Fruit fly (Drosophila melanogaster) whole organism, embryonic: Measurements from ENCODE around the gene CG16779.

Experiments
- B-H2 ChIP-seq: fragments of 200-800 bp; sonication (Bioruptor generic); optimal IDR thresholded peaks from 2 replicates; lab custom pipeline; 2018; ENCODE audit warnings: missing biosample characterization, mild to moderate bottlenecking, missing genetic modification characterization
- CG1233 ChIP-seq: fragments of 200-800 bp; sonication (Bioruptor generic); optimal IDR thresholded peaks from 4 replicates; lab custom pipeline; 2018; ENCODE audit warnings: missing biosample characterization, mild to moderate bottlenecking, missing genetic modification characterization
- CG13775 ChIP-seq: fragments of 200-800 bp; sonication (Bioruptor generic); optimal IDR thresholded peaks from 3 replicates; lab custom pipeline; 2017; ENCODE audit warnings: missing biosample characterization, mild to moderate bottlenecking, missing genetic modification characterization
- CG14860 ChIP-seq: fragments of 200-800 bp; sonication (Bioruptor generic); IDR thresholded peaks from 3 replicates; pipeline ENCODE4 v1.3.6; 2022; ENCODE audit warnings: missing biosample characterization, missing genetic modification characterization; ENCODE audit not compliant: partially characterized antibody
- CG1603 ChIP-seq: fragments of 200-800 bp; sonication (Bioruptor generic); optimal IDR thresholded peaks from 2 replicates; lab custom pipeline; 2019; ENCODE audit warnings: missing biosample characterization, mild to moderate bottlenecking, missing genetic modification characterization, moderate library complexity
- CG17385 ChIP-seq: fragments of 200-800 bp; sonication (Bioruptor generic); optimal IDR thresholded peaks from 3 replicates; lab custom pipeline; 2018; ENCODE audit warnings: missing biosample characterization, mild to moderate bottlenecking, missing genetic modification characterization
- CG2120 ChIP-seq: fragments of 200-800 bp; sonication (Bioruptor generic); optimal IDR thresholded peaks from 3 replicates; lab custom pipeline; 2016; ENCODE audit warnings: missing biosample characterization, missing genetic modification characterization
- CG2199 ChIP-seq: fragments of 200-800 bp; sonication (Bioruptor generic); IDR thresholded peaks from 3 replicates; pipeline ENCODE4 v1.3.6; 2022; ENCODE audit warnings: missing biosample characterization, missing genetic modification characterization
- CG34376 ChIP-seq: fragments of 200-800 bp; sonication (Bioruptor generic); optimal IDR thresholded peaks from 2 replicates; lab custom pipeline; 2018; ENCODE audit warnings: missing biosample characterization, mild to moderate bottlenecking, missing genetic modification characterization
- CG34422 ChIP-seq: fragments of 200-800 bp; sonication (Bioruptor generic); IDR thresholded peaks from 3 replicates; pipeline ENCODE4 v1.3.6; 2022; ENCODE audit warnings: missing biosample characterization, missing genetic modification characterization
- CG6683 ChIP-seq: fragments of 200-800 bp; sonication (Bioruptor generic); optimal IDR thresholded peaks from 2 replicates; lab custom pipeline; 2017; ENCODE audit warnings: missing biosample characterization, mild to moderate bottlenecking, missing genetic modification characterization, missing genetic modification reagents
- CG7271 ChIP-seq: fragments of 200-800 bp; sonication (Bioruptor generic); optimal IDR thresholded peaks from 2 replicates; lab custom pipeline; 2018; ENCODE audit warnings: missing biosample characterization, mild to moderate bottlenecking, missing genetic modification characterization, moderate library complexity
- CG7556 ChIP-seq: fragments of 200-800 bp; sonication (Bioruptor generic); optimal IDR thresholded peaks from 2 replicates; lab custom pipeline; 2017; ENCODE audit warnings: missing biosample characterization, mild to moderate bottlenecking, missing genetic modification characterization
- CG9876 ChIP-seq: fragments of 200-800 bp; sonication (Bioruptor generic); optimal IDR thresholded peaks from 2 replicates; lab custom pipeline; 2016; ENCODE audit warnings: missing biosample characterization, missing genetic modification characterization
- CHES-1-like ChIP-seq: fragments of 200-800 bp; sonication (Bioruptor generic); optimal IDR thresholded peaks from 2 replicates; lab custom pipeline; 2016; ENCODE audit warnings: missing biosample characterization, missing genetic modification characterization
- CrebB ChIP-seq: fragments of 200-800 bp; sonication (Bioruptor generic); optimal IDR thresholded peaks from 3 replicates; lab custom pipeline; 2018; ENCODE audit warnings: missing biosample characterization, mild to moderate bottlenecking, missing genetic modification characterization
- Dbx ChIP-seq: fragments of 200-800 bp; sonication (Bioruptor generic); IDR thresholded peaks from 3 replicates; pipeline ENCODE4 v1.3.6; 2022; ENCODE audit warnings: missing biosample characterization, missing genetic modification characterization
- Elba2 ChIP-seq: fragments of 200-800 bp; sonication (Bioruptor generic); optimal IDR thresholded peaks from 3 replicates; lab custom pipeline; 2016; ENCODE audit warnings: missing biosample characterization, missing genetic modification characterization
- Ets65A ChIP-seq: fragments of 200-800 bp; sonication (Bioruptor generic); peaks from one replicate; lab custom pipeline; 2016; ENCODE audit warnings: missing biosample characterization, missing genetic modification characterization
- Ets97D ChIP-seq: fragments of 200-800 bp; sonication (Bioruptor generic); optimal IDR thresholded peaks from 3 replicates; lab custom pipeline; 2016; ENCODE audit warnings: missing biosample characterization, missing genetic modification characterization
- HLH54F ChIP-seq: fragments of 200-800 bp; sonication (Bioruptor generic); optimal IDR thresholded peaks from 3 replicates; lab custom pipeline; 2016; ENCODE audit warnings: missing biosample characterization, missing genetic modification characterization
- Hr39 ChIP-seq: fragments of >200 bp; optimal IDR thresholded peaks from 2 replicates; lab custom pipeline; 2017
- Lim3 ChIP-seq: fragments of 200-800 bp; sonication (Bioruptor generic); IDR thresholded peaks from 2 replicates; pipeline ENCODE4 v1.3.6; 2022; ENCODE audit warnings: missing biosample characterization, missing genetic modification characterization
- Mes4 ChIP-seq: fragments of 200-800 bp; sonication (Bioruptor generic); optimal IDR thresholded peaks from 2 replicates; lab custom pipeline; 2016; ENCODE audit warnings: missing biosample characterization, missing genetic modification characterization
- NC2α ChIP-seq: fragments of 200-800 bp; sonication (Bioruptor generic); optimal IDR thresholded peaks from 2 replicates; lab custom pipeline; 2016; ENCODE audit warnings: missing biosample characterization, missing genetic modification characterization
- NFAT ChIP-seq: fragments of 200-800 bp; sonication (Bioruptor generic); IDR thresholded peaks from 2 replicates; pipeline ENCODE4 v1.3.6; 2022; ENCODE audit warnings: missing biosample characterization, missing genetic modification characterization
- Nf-YC ChIP-seq: fragments of 200-800 bp; optimal IDR thresholded peaks from 3 replicates; lab custom pipeline; 2019; ENCODE audit warnings: missing biosample characterization, mild to moderate bottlenecking, missing genetic modification characterization, moderate library complexity
- Optix ChIP-seq: fragments of 200-800 bp; sonication (Bioruptor generic); IDR thresholded peaks from 3 replicates; pipeline ENCODE4 v1.3.6; 2022; ENCODE audit warnings: missing biosample characterization, missing genetic modification characterization
- Tbp ChIP-seq: fragments of >200 bp; optimal IDR thresholded peaks from 2 replicates; lab custom pipeline; 2018; ENCODE audit warnings: missing biosample characterization, missing genetic modification characterization
- aop ChIP-seq: fragments of 200-800 bp; sonication (Bioruptor generic); IDR thresholded peaks from 2 replicates; pipeline ENCODE4 v1.3.6; 2022; ENCODE audit warnings: missing biosample characterization, missing genetic modification characterization
- ara ChIP-seq: fragments of 200-800 bp; sonication (Bioruptor generic); IDR thresholded peaks from 2 replicates; pipeline ENCODE4 v1.3.6; 2022; ENCODE audit warnings: missing biosample characterization, missing genetic modification characterization
- cas ChIP-seq: fragments of 200-800 bp; sonication (Bioruptor generic); IDR thresholded peaks from 2 replicates; pipeline ENCODE4 v1.3.6; 2022; ENCODE audit warnings: missing biosample characterization, missing genetic modification characterization
- crp ChIP-seq, 2 experiments: fragments of 200-800 bp; sonication (Bioruptor generic); optimal IDR thresholded peaks; 2 replicates in 1 of 2; 3 replicates in 1 of 2; lab custom pipeline; 2017; ENCODE audit warnings: missing biosample characterization in 2 of 2, missing genetic modification characterization in 2 of 2, mild to moderate bottlenecking in 1 of 2, moderate library complexity in 1 of 2
- da ChIP-seq: fragments of 200-800 bp; sonication (Bioruptor generic); optimal IDR thresholded peaks from 2 replicates; lab custom pipeline; 2016; ENCODE audit warnings: missing biosample characterization, missing genetic modification characterization
- dm ChIP-seq: fragments of 200-800 bp; sonication (Bioruptor generic); optimal IDR thresholded peaks from 3 replicates; lab custom pipeline; 2016; ENCODE audit warnings: missing biosample characterization, missing genetic modification characterization
- eve ChIP-seq, 2 experiments: fragments of >200 bp; optimal IDR thresholded peaks; 2 replicates each; lab custom pipeline; 2017; ENCODE audit warnings: missing biosample characterization in 2 of 2, missing genetic modification characterization in 2 of 2
- fd96Cb ChIP-seq: fragments of 200-800 bp; sonication (Bioruptor generic); optimal IDR thresholded peaks from 2 replicates; lab custom pipeline; 2018; ENCODE audit warnings: missing biosample characterization, mild to moderate bottlenecking, missing genetic modification characterization, moderate library complexity
- fru ChIP-seq: fragments of >200 bp; optimal IDR thresholded peaks from 2 replicates; lab custom pipeline; 2017
- gro ChIP-seq: fragments of 200-800 bp; sonication (Bioruptor generic); optimal IDR thresholded peaks from 2 replicates; lab custom pipeline; 2016; ENCODE audit warnings: missing biosample characterization, missing genetic modification characterization
- gsb-n ChIP-seq: fragments of 200-800 bp; sonication (Bioruptor generic); optimal IDR thresholded peaks from 3 replicates; lab custom pipeline; 2018; ENCODE audit warnings: missing biosample characterization, mild to moderate bottlenecking, missing genetic modification characterization
- hkb ChIP-seq, 2 experiments: fragments of 200-800 bp in 1 of 2; fragments of >200 bp in 1 of 2; sonication (Bioruptor generic) in 1 of 2; IDR thresholded peaks in 1 of 2; optimal IDR thresholded peaks in 1 of 2; 2 replicates each; pipeline versions ENCODE4 v1.3.6 to Lab custom; 2017 to 2022; ENCODE audit warnings: missing biosample characterization in 1 of 2, missing genetic modification characterization in 1 of 2
- hth ChIP-seq: fragments of >200 bp; optimal IDR thresholded peaks from 2 replicates; lab custom pipeline; 2017; ENCODE audit warnings: inconsistent platforms
- kni ChIP-seq: fragments of 200-800 bp; sonication (Bioruptor generic); optimal IDR thresholded peaks from 3 replicates; lab custom pipeline; 2017; ENCODE audit warnings: mild to moderate bottlenecking, missing biosample characterization, missing genetic modification reagents, missing genetic modification characterization
- lilli ChIP-seq: fragments of 200-800 bp; sonication (Bioruptor generic); optimal IDR thresholded peaks from 3 replicates; lab custom pipeline; 2016; ENCODE audit warnings: missing biosample characterization, missing genetic modification characterization
- nerfin-2 ChIP-seq: fragments of 200-800 bp; sonication (Bioruptor generic); IDR thresholded peaks from 2 replicates; pipeline ENCODE4 v1.3.6; 2022; ENCODE audit warnings: missing biosample characterization, missing genetic modification characterization; ENCODE audit not compliant: partially characterized antibody
- odd ChIP-seq: fragments of 200-800 bp; sonication (Bioruptor generic); optimal IDR thresholded peaks from 2 replicates; lab custom pipeline; 2017; ENCODE audit warnings: missing biosample characterization, mild to moderate bottlenecking, missing genetic modification characterization
- onecut ChIP-seq: fragments of 200-800 bp; sonication (Bioruptor generic); IDR thresholded peaks from 2 replicates; pipeline ENCODE4 v1.3.6; 2022; ENCODE audit warnings: missing biosample characterization, missing genetic modification characterization
- pho ChIP-seq: fragments of 200-800 bp; sonication (Bioruptor generic); optimal IDR thresholded peaks from 2 replicates; lab custom pipeline; 2016; ENCODE audit warnings: missing biosample characterization, missing genetic modification characterization
- pros ChIP-seq: fragments of 200-800 bp; sonication (Bioruptor generic); optimal IDR thresholded peaks from 3 replicates; lab custom pipeline; 2019; ENCODE audit warnings: missing biosample characterization, mild to moderate bottlenecking, missing genetic modification characterization, moderate library complexity
- repo ChIP-seq: fragments of 200-800 bp; sonication (Bioruptor generic); optimal IDR thresholded peaks from 2 replicates; lab custom pipeline; 2016; ENCODE audit warnings: missing biosample characterization, missing genetic modification characterization
- sim ChIP-seq: fragments of 200-800 bp; sonication (Bioruptor generic); IDR thresholded peaks from 2 replicates; pipeline ENCODE4 v1.3.6; 2022; ENCODE audit warnings: missing biosample characterization, missing genetic modification characterization
- sob ChIP-seq: fragments of 200-800 bp; sonication (Bioruptor generic); IDR thresholded peaks from 2 replicates; pipeline ENCODE4 v1.3.6; 2022; ENCODE audit warnings: missing biosample characterization, missing genetic modification characterization
- ttk ChIP-seq: fragments of 200-800 bp; sonication (Bioruptor generic); IDR thresholded peaks from 2 replicates; pipeline ENCODE4 v2.1.2; 2022; ENCODE audit warnings: missing biosample characterization, missing genetic modification characterization

CG16779 gene

dm6 chr3R:9510070-9510518, 16.6 kb upstream of the CG16779 start, which contains the start of gene rump (continued):
- no peak for TF ChIP-seq CG6683 (GFP tag; lab: Kevin White, UChicago)
- TF ChIP-seq lilli (GFP tag; lab: Kevin White, UChicago): peak; percentile 43
- TF ChIP-seq da (GFP tag; lab: Kevin White, UChicago): no peak
- peak; percentile 73 for TF ChIP-seq CG1603 (tag; lab: Kevin White, UChicago)
- TF ChIP-seq CG7271 (tag; lab: Kevin White, UChicago): peak; percentile 33
- no peak for TF ChIP-seq CG34376 (GFP tag; lab: Kevin White, UChicago)
- TF ChIP-seq NFAT (GFP tag; lab: Robert Waterston, UW): no peak
- TF ChIP-seq B-H2 (GFP tag; lab: Kevin White, UChicago): peak; percentile 26
- no peak for TF ChIP-seq NC2α
- no peak for TF ChIP-seq Ets65A (GFP tag; lab: Kevin White, UChicago)
- no peak for TF ChIP-seq CG1233
- no peak for TF ChIP-seq HLH54F
- no peak for TF ChIP-seq crp (GFP tag; optimal IDR thresholded peaks at IDR 0.05; lab: Kevin White, UChicago)
- peak; percentile 40 for TF ChIP-seq Nf-YC (tag; lab: Kevin White, UChicago)
- TF ChIP-seq aop: no peak
- no peak for TF ChIP-seq odd (GFP tag; lab: Kevin White, UChicago)
- TF ChIP-seq ttk (GFP tag; lab: Robert Waterston, UW): no peak
- TF ChIP-seq ara (GFP tag; lab: Robert Waterston, UW): no peak
- TF ChIP-seq CG9876 (GFP tag; lab: Kevin White, UChicago): no peak
- no peak for TF ChIP-seq sob (GFP tag; lab: Robert Waterston, UW)
- TF ChIP-seq kni (GFP tag; lab: Kevin White, UChicago): no peak
- TF ChIP-seq CG7556: no peak
- TF ChIP-seq CG14860 (GFP tag; lab: Robert Waterston, UW): no peak
- TF ChIP-seq Dbx (GFP tag; lab: Robert Waterston, UW): no peak
- TF ChIP-seq pho (GFP tag; lab: Kevin White, UChicago): peak; percentile 16
- no peak for TF ChIP-seq pros (GFP tag; lab: Kevin White, UChicago)
- no peak for TF ChIP-seq fru
- TF ChIP-seq Elba2 (GFP tag; lab: Kevin White, UChicago): no peak
- TF ChIP-seq Mes4: no peak
- TF ChIP-seq gro (GFP tag; lab: Kevin White, UChicago): peak; percentile 49
- TF ChIP-seq CG2199: no peak
- TF ChIP-seq CG17385 (GFP tag; lab: Kevin White, UChicago): no peak
- no peak for TF ChIP-seq repo (GFP tag; lab: Kevin White, UChicago)
- TF ChIP-seq Lim3 (GFP tag; lab: Robert Waterston, UW): no peak
- no peak for TF ChIP-seq CG13775 (GFP tag; lab: Kevin White, UChicago)
- no peak for TF ChIP-seq eve (GFP tag; optimal IDR thresholded peaks at IDR 0.05; lab: Kevin White, UChicago)
- no peak for TF ChIP-seq hth (lab: Kevin White, UChicago)
- no peak for TF ChIP-seq CG34422 (GFP tag; lab: Robert Waterston, UW)
- no peak for TF ChIP-seq dm (GFP tag; lab: Kevin White, UChicago)
- TF ChIP-seq CG2120 (GFP tag; lab: Kevin White, UChicago): peak; percentile 33
- no peak for TF ChIP-seq Hr39 (lab: Kevin White, UChicago)
- no peak for TF ChIP-seq fd96Cb
- no peak for TF ChIP-seq hkb (optimal IDR thresholded peaks at IDR 0.05; lab: Kevin White, UChicago)
- no peak for TF ChIP-seq hkb (GFP tag; IDR thresholded peaks at IDR 0.05; lab: Robert Waterston, UW)
- TF ChIP-seq CrebB: no peak
- no peak for TF ChIP-seq gsb-n (tag; lab: Kevin White, UChicago)
- peak; percentile 49 for TF ChIP-seq CHES-1-like (GFP tag; lab: Kevin White, UChicago)
- TF ChIP-seq nerfin-2 (GFP tag; lab: Robert Waterston, UW): no peak
- TF ChIP-seq Tbp: peak; percentile 2
- TF ChIP-seq cas (GFP tag; lab: Robert Waterston, UW): no peak
- peak; percentile 78 for TF ChIP-seq Ets97D (GFP tag; lab: Kevin White, UChicago)
- TF ChIP-seq sim: no peak
- TF ChIP-seq onecut (GFP tag; lab: Robert Waterston, UW): peak; percentile 51; the same call in 1 of the 2 replicates
- TF ChIP-seq Optix (GFP tag; lab: Robert Waterston, UW): no peak
